Worm (Caenorhabditis elegans): ENCODE results near the gene srx-120.
"Not testable (repeated sequence)": the region's sequence is repeated elsewhere in the genome, so short reads cannot be mapped to it uniquely, and the experiment has no call there.

ce11 chrII:12536203-12536602 is 5.1 kb downstream of the srx-120 start, which contains the start of gene F49C5.3:
- not testable (repeated sequence) for TF ChIP-seq nhr-77, fos-1, ZK546.5, nhr-11, egl-27, nhr-25, pqm-1, nhr-12, elt-2 (tag; optimal IDR thresholded peaks at IDR 0.05)
